Worm (Caenorhabditis elegans) whole organism, young adult: ENCODE results near the gene ZK353.2.

Source experiments
- ama-1 ChIP-seq, 3 experiments: fragments of 150-350 bp in 1 of 3; sonication (generic microtip) in 2 of 3; optimal IDR thresholded peaks; 2 replicates each; lab custom pipeline; 2014 to 2018; ENCODE audit warnings: missing biosample characterization in 2 of 3, missing genetic modification characterization in 2 of 3, missing genetic modification reagents in 2 of 3
- aptf-3 ChIP-seq: fragments of 200-800 bp; sonication (Bioruptor generic); IDR thresholded peaks from 2 replicates; pipeline ENCODE4 v1.3.6; 2022; ENCODE audit warnings: missing genetic modification characterization, missing compliant biosample characterization
- ceh-79 ChIP-seq: sonication (generic microtip); optimal IDR thresholded peaks from 2 replicates; lab custom pipeline; 2017; ENCODE audit warnings: mild to moderate bottlenecking, missing genetic modification characterization, missing compliant biosample characterization
- efl-1 ChIP-seq: fragments of 150-350 bp; optimal IDR thresholded peaks from 2 replicates; lab custom pipeline; 2014; ENCODE audit warnings: missing biosample characterization, missing genetic modification reagents, missing genetic modification characterization
- gei-17 ChIP-seq: fragments of 200-800 bp; sonication (Bioruptor generic); optimal IDR thresholded peaks from 2 replicates; lab custom pipeline; 2018; ENCODE audit warnings: mild to moderate bottlenecking, missing genetic modification characterization, missing compliant biosample characterization
- lsl-1 ChIP-seq: fragments of 200-800 bp; sonication (Bioruptor generic); optimal IDR thresholded peaks from 2 replicates; lab custom pipeline; 2018; ENCODE audit warnings: mild to moderate bottlenecking, missing genetic modification characterization, moderate library complexity, missing compliant biosample characterization
- mel-28 ChIP-seq: sonication (generic microtip); optimal IDR thresholded peaks from 2 replicates; lab custom pipeline; 2016; ENCODE audit warnings: borderline replicate concordance, mild to moderate bottlenecking, missing genetic modification characterization, missing compliant biosample characterization
- nfyb-1 ChIP-seq: fragments of 200-800 bp; sonication (Bioruptor generic); IDR thresholded peaks from 2 replicates; pipeline ENCODE4 v1.3.6; 2022; ENCODE audit warnings: missing genetic modification reagents, missing genetic modification characterization, missing compliant biosample characterization
- nhr-120 ChIP-seq: fragments of 200-800 bp; sonication (Bioruptor generic); IDR thresholded peaks from 2 replicates; pipeline ENCODE4 v1.3.6; 2022; ENCODE audit warnings: missing genetic modification characterization, missing compliant biosample characterization
- pha-4 ChIP-seq: fragments of 150-350 bp; sonication (generic microtip); optimal IDR thresholded peaks from 2 replicates; lab custom pipeline; 2014; ENCODE audit warnings: missing biosample characterization, missing genetic modification reagents, missing genetic modification characterization
- snpc-3.4 ChIP-seq: sonication (generic microtip); optimal IDR thresholded peaks from 2 replicates; lab custom pipeline; 2017; ENCODE audit warnings: missing genetic modification characterization, mild to moderate bottlenecking, missing compliant biosample characterization, antibody characterized with exemption, moderate library complexity, missing genotype, missing genetic modification reagents
- ztf-3 ChIP-seq: fragments of 200-800 bp; sonication (Bioruptor generic); optimal IDR thresholded peaks from 2 replicates; lab custom pipeline; 2018; ENCODE audit warnings: mild to moderate bottlenecking, missing genetic modification characterization, missing compliant biosample characterization
- ztf-6 ChIP-seq: fragments of 200-800 bp; sonication (Bioruptor generic); IDR thresholded peaks from 2 replicates; pipeline ENCODE4 v1.3.6; 2022; ENCODE audit warnings: missing genetic modification reagents, missing genetic modification characterization, missing compliant biosample characterization

DNA sequence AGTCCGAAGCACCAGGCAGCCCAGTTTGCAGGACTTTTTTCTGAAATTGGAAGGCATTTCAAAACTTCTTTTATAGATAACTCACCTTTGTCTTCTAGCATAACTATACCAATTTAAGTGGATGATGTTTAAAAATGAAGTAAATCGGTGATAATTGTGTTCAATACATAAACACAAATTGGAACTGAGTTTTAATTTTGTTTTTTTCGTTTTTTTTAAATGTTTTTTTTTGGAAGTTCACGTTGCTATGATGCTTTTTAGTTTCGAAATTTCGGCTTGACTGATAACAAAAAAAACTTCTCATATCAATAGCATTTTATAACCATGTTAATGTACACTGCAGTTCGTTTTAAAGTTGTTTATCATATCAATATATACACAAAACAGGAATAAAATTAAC, 9.0 kb upstream of the ZK353.2 start, which contains the start of gene ZK353.4:
- no peak for TF ChIP-seq ztf-6 (GFP tag; lab: Robert Waterston, UW)
- no peak for TF ChIP-seq nfyb-1 (GFP tag; lab: Robert Waterston, UW)
- no peak for TF ChIP-seq mel-28 (tag; lab: Kevin White, UChicago)
- TF ChIP-seq ama-1 (optimal IDR thresholded peaks at IDR 0.05; lab: Kevin White, UChicago): no peak
- TF ChIP-seq ama-1 (GFP tag; optimal IDR thresholded peaks at IDR 0.05; lab: Kevin White, UChicago): no peak
- no peak for TF ChIP-seq aptf-3
- no peak for TF ChIP-seq ztf-3
- no peak for TF ChIP-seq gei-17 (GFP tag; lab: Kevin White, UChicago)
- no peak for TF ChIP-seq nhr-120
- TF ChIP-seq pha-4: no peak
- TF ChIP-seq ceh-79 (tag; lab: Kevin White, UChicago): no peak
- no peak for TF ChIP-seq snpc-3.4 (tag; lab: Kevin White, UChicago)
- no peak for TF ChIP-seq efl-1 (GFP tag; lab: Kevin White, UChicago)
- no peak for TF ChIP-seq lsl-1 (GFP tag; lab: Kevin White, UChicago)
